Worm (Caenorhabditis elegans): ENCODE measurements around the gene Y45F10C.4.
"Not testable (repeated sequence)": the region's sequence is repeated elsewhere in the genome, so short reads cannot be mapped to it uniquely, and the experiment has no call there.

- TF ChIP-seq ets-7 (tag; optimal IDR thresholded peaks at IDR 0.05); tra-4 (tag; optimal IDR thresholded peaks at IDR 0.05); ama-1 (optimal IDR thresholded peaks at IDR 0.05); flt-1 (GFP tag; IDR thresholded peaks at IDR 0.05); ceh-36 (tag; optimal IDR thresholded peaks at IDR 0.05); ceh-13 (GFP tag; optimal IDR thresholded peaks at IDR 0.05); sea-1 (GFP tag; conservative IDR thresholded peaks at IDR 0.05): not testable (repeated sequence)
Observed at ce11 chrIV:13662570-13662969, 1.4 kb downstream of the Y45F10C.4 start, which contains the start of gene Y45F10C.2.
